Worm (Caenorhabditis elegans): ENCODE measurements around the gene ZK470.2.
A peak's percentile ranks its signal among the peaks of the same experiment; 100 is the strongest.

ZK470.2 gene

ce11 chrX:4157896-4158295 lies 22.9 kb downstream of the ZK470.2 start:
- no peak for TF ChIP-seq madf-8 (GFP tag; conservative IDR thresholded peaks at IDR 0.05)
- TF ChIP-seq cebp-1 (GFP tag; IDR thresholded peaks at IDR 0.05): no peak
- TF ChIP-seq cebp-1 (tag; optimal IDR thresholded peaks at IDR 0.05): peak; percentile 13

DNA sequence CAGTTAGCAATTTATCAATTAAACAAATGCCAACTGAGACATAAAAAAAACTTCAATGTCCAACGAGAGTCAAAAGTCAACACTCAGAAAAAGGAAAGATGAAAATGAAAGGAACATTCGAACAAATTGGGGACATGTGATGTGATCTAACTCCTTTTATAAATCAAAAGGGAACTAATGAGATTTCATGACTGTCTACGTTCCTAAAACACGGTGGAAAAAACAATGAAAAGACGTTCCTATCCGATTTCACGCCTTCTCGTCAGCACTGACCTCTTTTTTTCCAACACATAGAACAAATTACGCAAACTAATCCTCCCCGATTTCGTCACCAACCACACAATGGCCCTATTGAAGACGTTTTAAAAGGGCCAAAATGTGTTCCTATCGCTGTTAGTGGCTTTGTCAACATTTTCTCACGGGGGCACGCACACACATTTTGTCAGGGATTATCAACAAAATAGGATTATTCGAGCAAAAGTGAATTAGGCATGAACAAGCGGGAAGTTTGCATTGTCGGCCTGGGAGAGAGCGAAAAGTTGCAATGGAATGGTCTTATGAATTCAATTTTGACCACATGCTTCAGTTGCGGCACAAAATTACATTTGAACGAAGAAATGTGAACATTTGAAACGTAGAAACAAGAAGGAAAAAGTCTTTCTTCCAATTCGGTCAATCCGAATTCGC lies 24.4 kb downstream of the ZK470.2 start:
- TF ChIP-seq cebp-1 (GFP tag; IDR thresholded peaks at IDR 0.05) (no peak), cebp-1 (tag; optimal IDR thresholded peaks at IDR 0.05) (peak; percentile 64), ztf-26 (tag; optimal IDR thresholded peaks at IDR 0.05) (no peak)

DNA sequence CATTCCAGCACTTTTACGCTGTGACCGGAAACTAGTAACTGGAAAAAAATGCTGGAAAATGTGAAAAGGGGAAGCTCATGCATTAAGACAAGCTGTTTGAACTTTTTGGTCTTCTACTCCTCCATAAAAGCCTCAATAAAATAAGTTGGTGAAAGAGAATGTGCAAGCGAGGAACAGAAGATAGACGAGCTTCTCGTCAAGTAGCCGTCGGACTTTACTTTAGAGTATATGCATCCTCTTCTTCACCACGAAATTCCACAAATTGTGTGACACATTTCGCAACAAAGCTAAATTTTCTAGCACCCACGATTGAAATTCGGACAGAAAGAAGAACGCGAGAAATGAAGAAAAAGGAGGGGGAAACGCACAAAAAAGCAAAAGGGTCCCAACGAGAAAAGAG lies 25.0 kb downstream of the ZK470.2 start:
- no peak for TF ChIP-seq B0019.2 (GFP tag; conservative IDR thresholded peaks at IDR 0.05)
- no peak for TF ChIP-seq madf-3 (GFP tag; IDR thresholded peaks at IDR 0.05)
- TF ChIP-seq ztf-22 (GFP tag; optimal IDR thresholded peaks at IDR 0.05): no peak
- no peak for TF ChIP-seq lin-40 (tag; optimal IDR thresholded peaks at IDR 0.05)
- TF ChIP-seq mcd-1 (GFP tag; IDR thresholded peaks at IDR 0.05): no peak
- no peak for TF ChIP-seq attf-3 (GFP tag; conservative IDR thresholded peaks at IDR 0.05)
- TF ChIP-seq sea-2 (GFP tag; IDR thresholded peaks at IDR 0.05): no peak
- TF ChIP-seq tbx-9 (tag; optimal IDR thresholded peaks at IDR 0.05; ENCODE audit: borderline replicate concordance): no peak
- TF ChIP-seq gei-17 (GFP tag; optimal IDR thresholded peaks at IDR 0.05): no peak
- TF ChIP-seq madf-10 (tag; optimal IDR thresholded peaks at IDR 0.05): no peak
- TF ChIP-seq sptf-2 (GFP tag; optimal IDR thresholded peaks at IDR 0.05): no peak

ce11 chrX:4161938-4162337 lies 27.0 kb downstream of the ZK470.2 start:
- TF ChIP-seq madf-3 (GFP tag; IDR thresholded peaks at IDR 0.05): no peak
- TF ChIP-seq snpc-1.1 (tag; optimal IDR thresholded peaks at IDR 0.05; ENCODE audit: insufficient read depth): no peak
- no peak for TF ChIP-seq unc-62 (GFP tag; optimal IDR thresholded peaks at IDR 0.05)
- TF ChIP-seq F37B4.10 (GFP tag; IDR thresholded peaks at IDR 0.05): no peak
- no peak for TF ChIP-seq ztf-6 (GFP tag; IDR thresholded peaks at IDR 0.05)
- no peak for TF ChIP-seq ekl-4 (GFP tag; IDR thresholded peaks at IDR 0.05)
- no peak for TF ChIP-seq F22D6.2 (tag; optimal IDR thresholded peaks at IDR 0.05)
- TF ChIP-seq die-1 (tag; optimal IDR thresholded peaks at IDR 0.05): no peak
- no peak for TF ChIP-seq egl-44 (GFP tag; IDR thresholded peaks at IDR 0.05)
- TF ChIP-seq rcor-1 (GFP tag; IDR thresholded peaks at IDR 0.05): no peak
- no peak for TF ChIP-seq ceh-100 (GFP tag; IDR thresholded peaks at IDR 0.05)
- TF ChIP-seq lsy-27 (tag; optimal IDR thresholded peaks at IDR 0.05; ENCODE audit: borderline replicate concordance, insufficient read depth): no peak
- no peak for TF ChIP-seq ceh-40 (GFP tag; IDR thresholded peaks at IDR 0.05)
- no peak for TF ChIP-seq F55B11.4 (tag; optimal IDR thresholded peaks at IDR 0.05; ENCODE audit: borderline replicate concordance, insufficient read depth)
- TF ChIP-seq ama-1 (optimal IDR thresholded peaks at IDR 0.05): no peak
- no peak for TF ChIP-seq ama-1 (GFP tag; optimal IDR thresholded peaks at IDR 0.05)
- TF ChIP-seq aptf-3 (GFP tag; IDR thresholded peaks at IDR 0.05): no peak
- no peak for TF ChIP-seq Y56A3A.18 (GFP tag; IDR thresholded peaks at IDR 0.05)
- TF ChIP-seq lin-26 (GFP tag; IDR thresholded peaks at IDR 0.05): no peak

ce11 chrX:4163391-4163790 lies 28.4 kb downstream of the ZK470.2 start, which contains the start of gene ZK470.1:
TSS of gene ZK470.1 (plus strand) at chrX:4163691.
- TF ChIP-seq sdz-38 (tag; optimal IDR thresholded peaks at IDR 0.05) (no peak), ztf-22 (GFP tag; optimal IDR thresholded peaks at IDR 0.05) (no peak), F57C9.4 (tag; optimal IDR thresholded peaks at IDR 0.05) (no peak), lsy-27 (tag; optimal IDR thresholded peaks at IDR 0.05; ENCODE audit: borderline replicate concordance, insufficient read depth) (no peak), cebp-1 (GFP tag; IDR thresholded peaks at IDR 0.05) (no peak), cebp-1 (tag; optimal IDR thresholded peaks at IDR 0.05) (no peak), F57A8.1 (GFP tag; optimal IDR thresholded peaks at IDR 0.05) (no peak), C17E4.6 (GFP tag; IDR thresholded peaks at IDR 0.05) (no peak), lin-40 (tag; optimal IDR thresholded peaks at IDR 0.05) (no peak), Y79H2A.3 (GFP tag; conservative IDR thresholded peaks at IDR 0.05) (no peak), nfya-1 (tag; optimal IDR thresholded peaks at IDR 0.05; ENCODE audit: borderline replicate concordance, insufficient read depth) (no peak), aptf-2 (GFP tag; conservative IDR thresholded peaks at IDR 0.05) (no peak), ceh-58 (GFP tag; IDR thresholded peaks at IDR 0.05) (no peak), rec-8 (tag; optimal IDR thresholded peaks at IDR 0.05) (no peak), nfya-2 (GFP tag; IDR thresholded peaks at IDR 0.05) (no peak)

Data from whole organism, young adult.